Fruit fly (Drosophila melanogaster) whole organism, embryonic: ENCODE measurements around the gene PIG-L.

Experiments used
- Atf-2 ChIP-seq: fragments of 200-800 bp; sonication (Bioruptor generic); optimal IDR thresholded peaks from 2 replicates; lab custom pipeline; 2016; ENCODE audit warnings: missing biosample characterization, missing genetic modification characterization
- B-H2 ChIP-seq: fragments of 200-800 bp; sonication (Bioruptor generic); optimal IDR thresholded peaks from 2 replicates; lab custom pipeline; 2018; ENCODE audit warnings: missing biosample characterization, mild to moderate bottlenecking, missing genetic modification characterization
- CG10462 ChIP-seq: fragments of 200-800 bp; sonication (Bioruptor generic); optimal IDR thresholded peaks from 2 replicates; lab custom pipeline; 2016; ENCODE audit warnings: missing biosample characterization, missing genetic modification characterization
- CG11093 ChIP-seq: fragments of 200-800 bp; sonication (Bioruptor generic); IDR thresholded peaks from 3 replicates; pipeline ENCODE4 v1.3.6; 2022; ENCODE audit warnings: missing biosample characterization, missing genetic modification characterization
- CG12391 ChIP-seq: fragments of 200-800 bp; sonication (Bioruptor generic); optimal IDR thresholded peaks from 3 replicates; lab custom pipeline; 2018; ENCODE audit warnings: missing biosample characterization, mild to moderate bottlenecking, missing genetic modification characterization, moderate library complexity
- CG12659 ChIP-seq: fragments of 200-800 bp; sonication (Bioruptor generic); optimal IDR thresholded peaks from 3 replicates; lab custom pipeline; 2017; ENCODE audit warnings: mild to moderate bottlenecking, missing biosample characterization, missing genetic modification reagents, missing genetic modification characterization
- CG12769 ChIP-seq: fragments of 200-800 bp; sonication (Bioruptor generic); optimal IDR thresholded peaks from 2 replicates; lab custom pipeline; 2019; ENCODE audit warnings: missing biosample characterization, mild to moderate bottlenecking, missing genetic modification characterization, moderate library complexity
- CG30020 ChIP-seq: fragments of 200-800 bp; optimal IDR thresholded peaks from 2 replicates; lab custom pipeline; 2019; ENCODE audit warnings: missing biosample characterization, mild to moderate bottlenecking, missing genetic modification characterization, moderate library complexity
- CG3065 ChIP-seq: fragments of 200-800 bp; sonication (Bioruptor generic); optimal IDR thresholded peaks from 2 replicates; lab custom pipeline; 2016; ENCODE audit warnings: missing biosample characterization, missing genetic modification characterization
- CG5953 ChIP-seq: fragments of 200-800 bp; sonication (Bioruptor generic); IDR thresholded peaks from 2 replicates; pipeline ENCODE4 v1.3.6; 2022; ENCODE audit warnings: missing biosample characterization, missing genetic modification characterization
- CG7745 ChIP-seq: fragments of 200-800 bp; sonication (Bioruptor generic); optimal IDR thresholded peaks from 2 replicates; lab custom pipeline; 2018; ENCODE audit warnings: missing biosample characterization, mild to moderate bottlenecking, missing genetic modification characterization, moderate library complexity
- CG8478 ChIP-seq: fragments of >200 bp; optimal IDR thresholded peaks from 2 replicates; lab custom pipeline; 2018
- Dfd ChIP-seq, 2 experiments: fragments of >200 bp; optimal IDR thresholded peaks; 2 replicates each; lab custom pipeline; 2017; ENCODE audit warnings: missing biosample characterization in 2 of 2, missing genetic modification characterization in 2 of 2
- Dll ChIP-seq: fragments of 200-800 bp; sonication (Bioruptor generic); IDR thresholded peaks from 4 replicates; pipeline ENCODE4 v1.3.6; 2022; ENCODE audit warnings: missing biosample characterization, missing genetic modification characterization; ENCODE audit not compliant: partially characterized antibody
- Drgx ChIP-seq: fragments of 200-800 bp; sonication (Bioruptor generic); IDR thresholded peaks from 2 replicates; pipeline ENCODE4 v1.3.6; 2022; ENCODE audit warnings: missing biosample characterization, missing genetic modification characterization
- ERR ChIP-seq: fragments of 200-800 bp; sonication (Bioruptor generic); optimal IDR thresholded peaks from 2 replicates; lab custom pipeline; 2016; ENCODE audit warnings: missing biosample characterization, missing genetic modification characterization
- Ets65A ChIP-seq: fragments of 200-800 bp; sonication (Bioruptor generic); peaks from one replicate; lab custom pipeline; 2016; ENCODE audit warnings: missing biosample characterization, missing genetic modification characterization
- GATAe ChIP-seq: fragments of 200-800 bp; sonication (Bioruptor generic); conservative IDR thresholded peaks from 2 replicates; pipeline ENCODE4 v1.3.6; 2022; ENCODE audit warnings: missing biosample characterization, missing genetic modification characterization
- Hr39 ChIP-seq: fragments of >200 bp; optimal IDR thresholded peaks from 2 replicates; lab custom pipeline; 2017
- Hr78 ChIP-seq, 2 experiments: fragments of 200-800 bp in 1 of 2; fragments of >200 bp in 1 of 2; sonication (Bioruptor generic) in 1 of 2; optimal IDR thresholded peaks; 2 replicates each; lab custom pipeline; 2017 to 2019; ENCODE audit warnings: missing biosample characterization in 2 of 2, missing genetic modification characterization in 2 of 2, mild to moderate bottlenecking in 1 of 2, moderate library complexity in 1 of 2
- MBD-R2 ChIP-seq: fragments of 200-800 bp; sonication (Bioruptor generic); IDR thresholded peaks from 2 replicates; pipeline ENCODE4 v1.3.6; 2022; ENCODE audit warnings: missing biosample characterization, missing genetic modification characterization
- Mad ChIP-seq: fragments of 200-800 bp; sonication (Bioruptor generic); optimal IDR thresholded peaks from 2 replicates; lab custom pipeline; 2016; ENCODE audit warnings: missing biosample characterization, missing genetic modification characterization
- Med ChIP-seq: fragments of 200-800 bp; sonication (Bioruptor generic); peaks from one replicate; lab custom pipeline; 2016; ENCODE audit warnings: missing biosample characterization, missing genetic modification characterization, mild to moderate bottlenecking, inconsistent platforms, moderate library complexity
- Meics ChIP-seq: fragments of 200-800 bp; sonication (Bioruptor generic); optimal IDR thresholded peaks from 2 replicates; lab custom pipeline; 2017; ENCODE audit warnings: missing biosample characterization, mild to moderate bottlenecking, missing genetic modification characterization
- Mrtf ChIP-seq: fragments of 200-800 bp; sonication (Bioruptor generic); IDR thresholded peaks from 3 replicates; pipeline ENCODE4 v1.3.6; 2022; ENCODE audit warnings: missing biosample characterization, missing genetic modification characterization
- Nf-YA ChIP-seq: fragments of 200-800 bp; sonication (Bioruptor generic); IDR thresholded peaks from 2 replicates; pipeline ENCODE4 v1.3.6; 2022; ENCODE audit warnings: missing biosample characterization, missing genetic modification characterization
- Ptx1 ChIP-seq: fragments of 200-800 bp; sonication (Bioruptor generic); IDR thresholded peaks from 2 replicates; pipeline ENCODE4 v1.3.6; 2022; ENCODE audit warnings: missing biosample characterization, missing genetic modification characterization
- Rx ChIP-seq: fragments of 200-800 bp; sonication (Bioruptor generic); IDR thresholded peaks from 2 replicates; pipeline ENCODE4 v1.3.6; 2022; ENCODE audit warnings: missing biosample characterization, missing genetic modification characterization
- Side ChIP-seq: fragments of 200-800 bp; sonication (Bioruptor generic); optimal IDR thresholded peaks from 2 replicates; lab custom pipeline; 2016; ENCODE audit warnings: missing biosample characterization, missing genetic modification characterization
- Usf ChIP-seq: fragments of 200-800 bp; sonication (Bioruptor generic); optimal IDR thresholded peaks from 2 replicates; lab custom pipeline; 2017; ENCODE audit warnings: missing genotype, missing biosample characterization, missing genetic modification characterization
- ac ChIP-seq: fragments of 200-800 bp; sonication (Bioruptor generic); optimal IDR thresholded peaks from 3 replicates; lab custom pipeline; 2017; ENCODE audit warnings: missing biosample characterization, mild to moderate bottlenecking, missing genetic modification characterization
- crol ChIP-seq: fragments of 200-800 bp; sonication (Bioruptor generic); IDR thresholded peaks from 2 replicates; pipeline ENCODE4 v1.3.6; 2022; ENCODE audit warnings: missing biosample characterization, missing genetic modification characterization
- cwo ChIP-seq: fragments of 200-800 bp; sonication (Bioruptor generic); optimal IDR thresholded peaks from 3 replicates; lab custom pipeline; 2017; ENCODE audit warnings: missing biosample characterization, missing genetic modification characterization, mild to moderate bottlenecking, moderate library complexity, missing genetic modification reagents
- exex ChIP-seq: fragments of 200-800 bp; sonication (Bioruptor generic); optimal IDR thresholded peaks from 4 replicates; lab custom pipeline; 2018; ENCODE audit warnings: missing biosample characterization, mild to moderate bottlenecking, missing genetic modification characterization, moderate library complexity
- grn ChIP-seq: fragments of 200-800 bp; sonication (Bioruptor generic); optimal IDR thresholded peaks from 3 replicates; lab custom pipeline; 2017; ENCODE audit warnings: missing biosample characterization, missing genetic modification characterization
- kah ChIP-seq: fragments of 200-800 bp; sonication (Bioruptor generic); optimal IDR thresholded peaks from 2 replicates; lab custom pipeline; 2018; ENCODE audit warnings: missing biosample characterization, mild to moderate bottlenecking, missing genetic modification characterization
- kni ChIP-seq: fragments of 200-800 bp; sonication (Bioruptor generic); optimal IDR thresholded peaks from 3 replicates; lab custom pipeline; 2017; ENCODE audit warnings: mild to moderate bottlenecking, missing biosample characterization, missing genetic modification reagents, missing genetic modification characterization
- mirr ChIP-seq: fragments of 200-800 bp; sonication (Bioruptor generic); optimal IDR thresholded peaks from 3 replicates; lab custom pipeline; 2018; ENCODE audit warnings: missing biosample characterization, mild to moderate bottlenecking, missing genetic modification characterization
- nmo ChIP-seq: fragments of 200-800 bp; sonication (Bioruptor generic); optimal IDR thresholded peaks from 2 replicates; lab custom pipeline; 2018; ENCODE audit warnings: missing biosample characterization, mild to moderate bottlenecking, missing genetic modification characterization, moderate library complexity
- pho ChIP-seq: fragments of 200-800 bp; sonication (Bioruptor generic); optimal IDR thresholded peaks from 2 replicates; lab custom pipeline; 2016; ENCODE audit warnings: missing biosample characterization, missing genetic modification characterization
- pita ChIP-seq: fragments of 200-800 bp; sonication (Bioruptor generic); optimal IDR thresholded peaks from 2 replicates; lab custom pipeline; 2017; ENCODE audit warnings: missing biosample characterization, mild to moderate bottlenecking, missing genetic modification characterization
- row ChIP-seq: fragments of 200-800 bp; sonication (Bioruptor generic); IDR thresholded peaks from 3 replicates; pipeline ENCODE4 v1.3.6; 2022; ENCODE audit warnings: missing biosample characterization, missing genetic modification characterization
- sd ChIP-seq: fragments of 200-800 bp; sonication (Bioruptor generic); optimal IDR thresholded peaks from 3 replicates; lab custom pipeline; 2018; ENCODE audit warnings: missing biosample characterization, mild to moderate bottlenecking, missing genetic modification characterization, moderate library complexity
- sr ChIP-seq: fragments of 200-800 bp; sonication (Bioruptor generic); IDR thresholded peaks from 3 replicates; pipeline ENCODE4 v1.3.6; 2022; ENCODE audit warnings: missing biosample characterization, missing genetic modification characterization
- sug ChIP-seq: fragments of 200-800 bp; optimal IDR thresholded peaks from 2 replicates; lab custom pipeline; 2019; ENCODE audit warnings: missing biosample characterization, mild to moderate bottlenecking, missing genetic modification characterization, moderate library complexity
- vnd ChIP-seq: fragments of 200-800 bp; sonication (Bioruptor generic); IDR thresholded peaks from 3 replicates; pipeline ENCODE4 v1.3.6; 2022; ENCODE audit warnings: missing biosample characterization, missing genetic modification characterization; ENCODE audit not compliant: partially characterized antibody

PIG-L gene

dm6 chr3R:20006617-20007016 is 14.5 kb downstream of the PIG-L start (continued):
- TF ChIP-seq kah (GFP tag; lab: Kevin White, UChicago) (no peak), GATAe (GFP tag; lab: Robert Waterston, UW) (peak; percentile 68), vnd (GFP tag; lab: Robert Waterston, UW) (peak; percentile 41; the same call in 1 of the 3 replicates), crol (GFP tag; lab: Robert Waterston, UW) (no peak), nmo (GFP tag; lab: Kevin White, UChicago) (no peak), Hr78 (GFP tag; optimal IDR thresholded peaks at IDR 0.05; lab: Kevin White, UChicago) (peak in 1 of 2 experiments; percentile 65), MBD-R2 (GFP tag; lab: Robert Waterston, UW) (no peak), CG12391 (tag; lab: Kevin White, UChicago) (no peak), CG8478 (no peak), pita (GFP tag; lab: Kevin White, UChicago) (no peak), sug (peak; percentile 82), Dfd (GFP tag; optimal IDR thresholded peaks at IDR 0.05; lab: Kevin White, UChicago) (no peak), Nf-YA (GFP tag; lab: Robert Waterston, UW) (no peak), Side (GFP tag; lab: Kevin White, UChicago) (no peak), Ptx1 (no peak), Meics (GFP tag; lab: Kevin White, UChicago) (no peak), B-H2 (no peak), Usf (no peak), CG11093 (GFP tag; lab: Robert Waterston, UW) (no peak), kni (GFP tag; lab: Kevin White, UChicago) (no peak), CG30020 (tag; lab: Kevin White, UChicago) (no peak), ac (GFP tag; lab: Kevin White, UChicago) (no peak), Dll (GFP tag; lab: Robert Waterston, UW) (no peak), ERR (no peak), Hr39 (lab: Kevin White, UChicago) (no peak), grn (GFP tag; lab: Kevin White, UChicago) (peak; percentile 74), mirr (GFP tag; lab: Kevin White, UChicago) (peak; percentile 91), Atf-2 (no peak), exex (tag; lab: Kevin White, UChicago) (peak; percentile 98), Mrtf (GFP tag; lab: Robert Waterston, UW) (no peak), CG12769 (tag; lab: Kevin White, UChicago) (peak; percentile 23), CG7745 (tag; lab: Kevin White, UChicago) (no peak)

DNA sequence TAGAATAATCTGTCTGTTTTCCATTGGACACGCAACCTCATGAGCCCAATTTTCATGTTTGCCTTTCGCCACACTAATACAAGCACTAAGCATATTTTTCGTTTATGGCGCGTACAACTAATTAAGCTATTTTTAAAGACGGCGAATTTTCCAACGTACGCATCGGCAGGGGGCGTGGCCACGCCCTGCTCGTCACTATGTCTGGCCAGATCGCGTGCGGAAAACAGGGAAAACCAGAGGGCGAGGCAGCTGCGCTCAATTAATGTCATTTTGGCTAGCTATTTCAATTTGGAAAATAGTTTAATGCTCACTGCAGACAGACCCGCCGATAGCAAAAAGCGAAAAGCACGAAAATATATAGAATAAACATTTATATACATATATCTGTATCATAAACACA is 16.4 kb downstream of the PIG-L start:
- peak; percentile 36 for TF ChIP-seq cwo (GFP tag; lab: Kevin White, UChicago)
- TF ChIP-seq Med: peak; percentile 79
- TF ChIP-seq sd (tag; lab: Kevin White, UChicago): peak; percentile 69
- peak; percentile 62 for TF ChIP-seq CG12769 (tag; lab: Kevin White, UChicago)
- no peak for TF ChIP-seq CG12659 (GFP tag; lab: Kevin White, UChicago)
- TF ChIP-seq Mad (GFP tag; lab: Kevin White, UChicago): no peak
- TF ChIP-seq Usf: no peak
- TF ChIP-seq CG10462 (GFP tag; lab: Kevin White, UChicago): no peak
- TF ChIP-seq pho (GFP tag; lab: Kevin White, UChicago): no peak
- no peak for TF ChIP-seq Drgx
- TF ChIP-seq sr (GFP tag; lab: Robert Waterston, UW): peak; percentile 31; the same call in 1 of the 3 replicates
- TF ChIP-seq Ets65A (GFP tag; lab: Kevin White, UChicago): peak; percentile 62
- peak; percentile 15 for TF ChIP-seq CG3065
- TF ChIP-seq CG5953: no peak
- no peak for TF ChIP-seq row
- no peak for TF ChIP-seq Rx (GFP tag; lab: Robert Waterston, UW)
- TF ChIP-seq, all 482 proteins: peak for 7
